Worm (Caenorhabditis elegans): ENCODE measurements around the gene F18H3.1.
A peak's percentile ranks its signal among the peaks of the same experiment; 100 is the strongest.

The F18H3.1 gene

DNA sequence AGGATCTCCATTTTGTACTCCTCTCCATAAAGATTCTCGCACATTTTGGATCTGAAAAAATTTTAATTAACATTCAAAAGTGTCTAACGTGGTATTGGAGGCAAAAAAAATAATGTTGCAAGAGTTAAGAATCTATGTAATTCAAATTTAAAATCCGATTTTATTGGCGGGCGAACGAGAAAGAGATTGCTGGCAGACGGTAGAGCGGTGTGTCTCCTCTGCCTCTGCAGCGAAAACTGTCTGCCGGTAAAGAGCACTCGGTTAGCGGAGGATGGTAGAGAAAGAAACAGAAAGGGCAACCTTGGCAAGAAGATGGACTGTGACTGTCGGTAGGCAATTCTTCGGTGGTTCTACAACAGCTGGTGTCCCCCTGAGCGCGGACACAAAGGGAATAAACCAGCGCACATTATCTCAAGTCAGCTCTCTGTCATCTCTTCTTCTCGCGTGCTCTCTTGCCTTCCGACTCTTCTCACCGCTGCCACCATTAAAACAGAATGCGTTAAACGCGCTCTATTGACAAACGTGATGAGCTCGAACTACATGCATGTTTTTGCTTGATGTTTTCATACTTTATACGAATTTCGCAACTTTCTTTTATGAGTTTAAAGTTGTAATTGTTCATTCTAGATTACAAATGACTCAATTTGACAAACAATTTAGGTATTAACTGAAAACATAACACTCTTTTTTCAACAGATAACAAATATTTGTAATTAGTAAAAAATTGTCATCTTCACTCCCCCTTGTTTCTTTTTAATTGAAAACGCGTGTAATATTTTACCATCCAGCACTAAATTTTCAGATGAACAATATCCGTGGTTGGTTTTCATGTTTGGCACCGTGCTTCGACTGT is at the start of gene F18H3.1, which contains the start of gene cdk-4:
Gene F18H3.1, plus strand, starts transcription at position 803 of the 853 bp plus-strand sequence.
Gene cdk-4, minus strand, starts transcription at position 51 of the 853 bp plus-strand sequence.
- TF ChIP-seq nhr-28 (tag; optimal IDR thresholded peaks at IDR 0.05) = no peak
- TF ChIP-seq ham-2 (GFP tag; optimal IDR thresholded peaks at IDR 0.05) = peak; percentile 51
- no peak for TF ChIP-seq elt-1 (tag; optimal IDR thresholded peaks at IDR 0.05; ENCODE audit: borderline replicate concordance, insufficient read depth)
- no peak for TF ChIP-seq nhr-237 (tag; optimal IDR thresholded peaks at IDR 0.05)
- TF ChIP-seq lsy-2 (tag; optimal IDR thresholded peaks at IDR 0.05) = peak; percentile 39
- no peak for TF ChIP-seq drap-1 (GFP tag; optimal IDR thresholded peaks at IDR 0.05)
- TF ChIP-seq zip-8 (tag; optimal IDR thresholded peaks at IDR 0.05) = no peak
- TF ChIP-seq lin-32 (GFP tag; optimal IDR thresholded peaks at IDR 0.05) = peak; percentile 96
- TF ChIP-seq elt-3 (tag; optimal IDR thresholded peaks at IDR 0.05) = no peak
- TF ChIP-seq hlh-1 (tag; optimal IDR thresholded peaks at IDR 0.05) = peak; percentile 87
- no peak for TF ChIP-seq sem-2 (GFP tag; optimal IDR thresholded peaks at IDR 0.05)
- peak; percentile 1 for TF ChIP-seq lin-13 (tag; optimal IDR thresholded peaks at IDR 0.05)
- no peak for TF ChIP-seq ceh-43 (GFP tag; optimal IDR thresholded peaks at IDR 0.05)
- TF ChIP-seq unc-120 (tag; optimal IDR thresholded peaks at IDR 0.05; ENCODE audit: poor library complexity, severe bottlenecking) = peak; percentile 28
- peak; percentile 25 for TF ChIP-seq mab-5 (tag; optimal IDR thresholded peaks at IDR 0.05)
- TF ChIP-seq nhr-76 (tag; optimal IDR thresholded peaks at IDR 0.05) = no peak
- TF ChIP-seq nhr-2 (tag; optimal IDR thresholded peaks at IDR 0.05) = peak; percentile 77
- peak; percentile 38 for TF ChIP-seq pha-4 (tag; optimal IDR thresholded peaks at IDR 0.05)
- TF ChIP-seq ceh-39 (tag; optimal IDR thresholded peaks at IDR 0.05) = no peak
- no peak for TF ChIP-seq ztf-11 (tag; optimal IDR thresholded peaks at IDR 0.05)
- no peak for TF ChIP-seq bed-3 (GFP tag; optimal IDR thresholded peaks at IDR 0.05)
- TF ChIP-seq ces-1 (GFP tag; optimal IDR thresholded peaks at IDR 0.05) = peak; percentile 46
- TF ChIP-seq mls-2 (tag; optimal IDR thresholded peaks at IDR 0.05) = peak; percentile 36
- TF ChIP-seq snpc-4 (tag; optimal IDR thresholded peaks at IDR 0.05) = no peak
- TF ChIP-seq M03D4.4 (tag; optimal IDR thresholded peaks at IDR 0.05) = peak; percentile 9
- no peak for TF ChIP-seq tbx-8 (GFP tag; optimal IDR thresholded peaks at IDR 0.05)
- peak; percentile 85 for TF ChIP-seq cnd-1 (tag; optimal IDR thresholded peaks at IDR 0.05)
- TF ChIP-seq nhr-12 (tag; optimal IDR thresholded peaks at IDR 0.05) = no peak
- peak; percentile 64 for TF ChIP-seq sptf-1 (tag; optimal IDR thresholded peaks at IDR 0.05)
- peak; percentile 72 for TF ChIP-seq unc-62 (GFP tag; optimal IDR thresholded peaks at IDR 0.05)
- TF ChIP-seq ceh-83 (GFP tag; optimal IDR thresholded peaks at IDR 0.05) = no peak
- TF ChIP-seq unc-39 (tag; optimal IDR thresholded peaks at IDR 0.05) = no peak
- TF ChIP-seq flh-1 (GFP tag; optimal IDR thresholded peaks at IDR 0.05) = no peak
- TF ChIP-seq mep-1 (tag; optimal IDR thresholded peaks at IDR 0.05) = peak; percentile 71

DNA sequence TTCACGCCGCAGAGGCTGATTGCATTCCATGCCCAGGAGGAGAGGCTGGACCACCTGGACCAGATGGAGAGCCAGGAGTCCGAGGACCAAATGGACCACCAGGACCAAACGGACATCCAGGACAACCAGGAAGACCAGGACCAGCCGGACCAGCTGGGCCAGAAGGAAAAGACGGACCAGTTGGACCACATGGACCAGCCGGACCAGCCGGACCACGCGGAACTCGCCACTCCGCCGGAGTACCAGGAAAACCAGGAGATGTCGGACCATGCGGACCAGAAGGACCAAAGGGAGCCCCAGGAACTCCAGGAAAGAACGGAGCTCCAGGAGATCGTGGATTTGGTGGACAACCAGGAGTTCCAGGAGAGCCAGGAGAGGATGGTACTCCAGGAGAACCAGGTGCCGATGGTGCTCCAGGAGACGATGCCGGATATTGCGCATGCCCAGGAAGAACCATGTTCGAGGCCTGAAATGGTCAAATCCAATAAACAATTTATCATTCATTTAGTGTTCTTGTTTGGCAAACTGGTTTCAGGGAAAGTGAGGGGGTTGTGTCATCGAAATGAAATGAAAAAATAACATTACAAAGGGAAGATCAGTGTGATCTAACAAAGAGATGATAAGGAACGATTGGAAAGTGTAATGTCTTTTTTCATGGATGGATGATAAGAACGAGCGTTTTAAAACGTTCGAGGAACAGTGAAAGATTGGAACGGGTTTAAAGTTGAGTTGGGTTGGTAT is 49.4 kb upstream of the F18H3.1 start:
- TF ChIP-seq lin-13 (tag; optimal IDR thresholded peaks at IDR 0.05) (no peak), tbx-8 (GFP tag; optimal IDR thresholded peaks at IDR 0.05) (no peak), sptf-1 (tag; optimal IDR thresholded peaks at IDR 0.05) (no peak), unc-62 (GFP tag; optimal IDR thresholded peaks at IDR 0.05) (no peak), pha-4 (tag; optimal IDR thresholded peaks at IDR 0.05) (no peak), lsy-2 (tag; optimal IDR thresholded peaks at IDR 0.05) (no peak), bed-3 (GFP tag; optimal IDR thresholded peaks at IDR 0.05) (no peak), mab-5 (tag; optimal IDR thresholded peaks at IDR 0.05) (no peak), unc-39 (tag; optimal IDR thresholded peaks at IDR 0.05) (no peak), drap-1 (GFP tag; optimal IDR thresholded peaks at IDR 0.05) (no peak), nhr-2 (tag; optimal IDR thresholded peaks at IDR 0.05) (no peak), ceh-39 (tag; optimal IDR thresholded peaks at IDR 0.05) (no peak), ham-2 (GFP tag; optimal IDR thresholded peaks at IDR 0.05) (no peak), elt-1 (tag; optimal IDR thresholded peaks at IDR 0.05; ENCODE audit: borderline replicate concordance, insufficient read depth) (no peak), unc-120 (tag; optimal IDR thresholded peaks at IDR 0.05; ENCODE audit: poor library complexity, severe bottlenecking) (no peak), mls-2 (tag; optimal IDR thresholded peaks at IDR 0.05) (no peak), cnd-1 (tag; optimal IDR thresholded peaks at IDR 0.05) (no peak), lin-32 (GFP tag; optimal IDR thresholded peaks at IDR 0.05) (no peak)
